Fruit fly (Drosophila melanogaster) whole organism, embryonic: Measurements from ENCODE around the gene Atx2.
A peak's percentile ranks its signal among the peaks of the same experiment; 100 is the strongest.

Source experiments
- Adf1 ChIP-seq: fragments of 200-800 bp; sonication (Bioruptor generic); IDR thresholded peaks from 2 replicates; pipeline ENCODE4 v1.3.6; 2022; ENCODE audit warnings: missing biosample characterization, missing genetic modification characterization
- Awh ChIP-seq: fragments of 200-800 bp; sonication (Bioruptor generic); IDR thresholded peaks from 2 replicates; pipeline ENCODE4, ENCODE4 v1.3.6; 2022; ENCODE audit warnings: missing biosample characterization, missing genetic modification characterization
- CG10147 ChIP-seq: fragments of 200-800 bp; sonication (Bioruptor generic); optimal IDR thresholded peaks from 2 replicates; lab custom pipeline; 2019; ENCODE audit warnings: missing biosample characterization, mild to moderate bottlenecking, missing genetic modification characterization, moderate library complexity
- CG10267 ChIP-seq: fragments of 200-800 bp; sonication (Bioruptor generic); optimal IDR thresholded peaks from 2 replicates; lab custom pipeline; 2018; ENCODE audit warnings: missing biosample characterization, mild to moderate bottlenecking, missing genetic modification characterization, moderate library complexity
- CG11560 ChIP-seq: fragments of 200-800 bp; sonication (Bioruptor generic); IDR thresholded peaks from 3 replicates; pipeline ENCODE4 v1.3.6; 2022; ENCODE audit warnings: missing biosample characterization, missing genetic modification characterization
- CG11696 ChIP-seq: fragments of 200-800 bp; sonication (Bioruptor generic); IDR thresholded peaks from 2 replicates; pipeline ENCODE4 v1.3.6; 2022; ENCODE audit warnings: missing biosample characterization, missing genetic modification characterization
- CG12236 ChIP-seq: fragments of 200-800 bp; sonication (Bioruptor generic); optimal IDR thresholded peaks from 2 replicates; lab custom pipeline; 2016; ENCODE audit warnings: missing biosample characterization, missing genetic modification characterization
- CG13287 ChIP-seq: fragments of 200-800 bp; sonication (Bioruptor generic); IDR thresholded peaks from 2 replicates; pipeline ENCODE4 v1.3.6; 2022; ENCODE audit warnings: missing biosample characterization, missing genetic modification characterization; ENCODE audit not compliant: partially characterized antibody
- CG13296 ChIP-seq: fragments of 200-800 bp; sonication (Bioruptor generic); optimal IDR thresholded peaks from 3 replicates; lab custom pipeline; 2018; ENCODE audit warnings: missing biosample characterization, mild to moderate bottlenecking, missing genetic modification characterization
- CG13424 ChIP-seq: fragments of 200-800 bp; sonication (Bioruptor generic); optimal IDR thresholded peaks from 2 replicates; lab custom pipeline; 2019; ENCODE audit warnings: missing biosample characterization, mild to moderate bottlenecking, missing genetic modification characterization, moderate library complexity
- CG13894 ChIP-seq: fragments of 200-800 bp; sonication (Bioruptor generic); optimal IDR thresholded peaks from 3 replicates; lab custom pipeline; 2018; ENCODE audit warnings: missing biosample characterization, mild to moderate bottlenecking, missing genetic modification characterization, moderate library complexity
- CG2199 ChIP-seq: fragments of 200-800 bp; sonication (Bioruptor generic); IDR thresholded peaks from 3 replicates; pipeline ENCODE4 v1.3.6; 2022; ENCODE audit warnings: missing biosample characterization, missing genetic modification characterization
- CG2712 ChIP-seq: fragments of 200-800 bp; optimal IDR thresholded peaks from 3 replicates; lab custom pipeline; 2019; ENCODE audit warnings: missing biosample characterization, mild to moderate bottlenecking, missing genetic modification characterization, moderate library complexity
- CG30020 ChIP-seq: fragments of 200-800 bp; optimal IDR thresholded peaks from 2 replicates; lab custom pipeline; 2019; ENCODE audit warnings: missing biosample characterization, mild to moderate bottlenecking, missing genetic modification characterization, moderate library complexity
- CG3163 ChIP-seq: fragments of 200-800 bp; sonication (Bioruptor generic); optimal IDR thresholded peaks from 3 replicates; lab custom pipeline; 2016; ENCODE audit warnings: missing biosample characterization, missing genetic modification characterization
- CG3281 ChIP-seq: fragments of 200-800 bp; sonication (Bioruptor generic); optimal IDR thresholded peaks from 3 replicates; lab custom pipeline; 2017; ENCODE audit warnings: missing biosample characterization, mild to moderate bottlenecking, missing genetic modification characterization
- CG34224 ChIP-seq: fragments of 200-800 bp; sonication (Bioruptor generic); IDR thresholded peaks from 3 replicates; pipeline ENCODE4 v1.3.6; 2022; ENCODE audit warnings: missing biosample characterization, missing genetic modification characterization; ENCODE audit not compliant: partially characterized antibody
- CG4617 ChIP-seq: fragments of 200-800 bp; sonication (Bioruptor generic); optimal IDR thresholded peaks from 3 replicates; lab custom pipeline; 2016; ENCODE audit warnings: missing biosample characterization, missing genetic modification characterization, borderline replicate concordance
- CG6683 ChIP-seq: fragments of 200-800 bp; sonication (Bioruptor generic); optimal IDR thresholded peaks from 2 replicates; lab custom pipeline; 2017; ENCODE audit warnings: missing biosample characterization, mild to moderate bottlenecking, missing genetic modification characterization, missing genetic modification reagents
- CG7786 ChIP-seq: fragments of 200-800 bp; sonication (Bioruptor generic); optimal IDR thresholded peaks from 2 replicates; lab custom pipeline; 2016; ENCODE audit warnings: missing biosample characterization, missing genetic modification characterization
- CG7963 ChIP-seq: fragments of 200-800 bp; sonication (Bioruptor generic); IDR thresholded peaks from 3 replicates; pipeline ENCODE4 v1.3.6; 2022; ENCODE audit warnings: missing biosample characterization, missing genetic modification characterization; ENCODE audit not compliant: partially characterized antibody
- CG9797 ChIP-seq: fragments of 200-800 bp; sonication (Bioruptor generic); optimal IDR thresholded peaks from 3 replicates; lab custom pipeline; 2018; ENCODE audit warnings: missing biosample characterization, mild to moderate bottlenecking, missing genetic modification characterization
- Dip3 ChIP-seq: fragments of 200-800 bp; sonication (Bioruptor generic); optimal IDR thresholded peaks from 3 replicates; lab custom pipeline; 2016; ENCODE audit warnings: missing biosample characterization, missing genetic modification characterization
- Dp ChIP-seq: fragments of 200-800 bp; sonication (Bioruptor generic); optimal IDR thresholded peaks from 2 replicates; lab custom pipeline; 2018; ENCODE audit warnings: missing biosample characterization, mild to moderate bottlenecking, missing genetic modification characterization, moderate library complexity
- E2f1 ChIP-seq: fragments of 200-800 bp; sonication (Bioruptor generic); IDR thresholded peaks from 2 replicates; pipeline ENCODE4 v1.3.6; 2022; ENCODE audit warnings: missing biosample characterization, missing genetic modification characterization
- HmgZ ChIP-seq: fragments of 200-800 bp; sonication (Bioruptor generic); optimal IDR thresholded peaks from 2 replicates; lab custom pipeline; 2018; ENCODE audit warnings: missing biosample characterization, mild to moderate bottlenecking, missing genetic modification characterization
- Hsf ChIP-seq: fragments of 200-800 bp; sonication (Bioruptor generic); optimal IDR thresholded peaks from 3 replicates; lab custom pipeline; 2016; ENCODE audit warnings: missing biosample characterization, missing genetic modification characterization
- Max ChIP-seq: fragments of 200-800 bp; sonication (Bioruptor generic); optimal IDR thresholded peaks from 2 replicates; lab custom pipeline; 2016; ENCODE audit warnings: missing biosample characterization, mild to moderate bottlenecking, missing genetic modification characterization
- Myb ChIP-seq: fragments of 200-800 bp; sonication (Bioruptor generic); optimal IDR thresholded peaks from 2 replicates; lab custom pipeline; 2016; ENCODE audit warnings: missing biosample characterization, missing genetic modification characterization
- Taf1 ChIP-seq: fragments of 200-800 bp; sonication (Bioruptor generic); IDR thresholded peaks from 2 replicates; pipeline ENCODE4 v1.3.6; 2022; ENCODE audit warnings: missing biosample characterization, missing genetic modification characterization
- ash1 ChIP-seq: fragments of 200-800 bp; sonication (Bioruptor generic); optimal IDR thresholded peaks from 2 replicates; lab custom pipeline; 2018; ENCODE audit warnings: missing biosample characterization, mild to moderate bottlenecking, missing genetic modification characterization
- crol ChIP-seq: fragments of 200-800 bp; sonication (Bioruptor generic); IDR thresholded peaks from 2 replicates; pipeline ENCODE4 v1.3.6; 2022; ENCODE audit warnings: missing biosample characterization, missing genetic modification characterization
- esg ChIP-seq: fragments of 200-800 bp; sonication (Bioruptor generic); conservative IDR thresholded peaks from 2 replicates; pipeline ENCODE4 v1.3.6; 2022; ENCODE audit warnings: missing biosample characterization, missing genetic modification characterization
- eyg ChIP-seq: fragments of 200-800 bp; sonication (Bioruptor generic); optimal IDR thresholded peaks from 3 replicates; lab custom pipeline; 2016; ENCODE audit warnings: missing biosample characterization, missing genetic modification characterization
- grau ChIP-seq: fragments of 200-800 bp; optimal IDR thresholded peaks from 3 replicates; lab custom pipeline; 2019; ENCODE audit warnings: missing biosample characterization, mild to moderate bottlenecking, missing genetic modification characterization, moderate library complexity
- jumu ChIP-seq: fragments of 200-800 bp; sonication (Bioruptor generic); optimal IDR thresholded peaks from 3 replicates; lab custom pipeline; 2016; ENCODE audit warnings: missing biosample characterization, missing genetic modification characterization
- knrl ChIP-seq: fragments of 200-800 bp; sonication (Bioruptor generic); IDR thresholded peaks from 3 replicates; pipeline ENCODE4 v1.3.6; 2022; ENCODE audit warnings: missing biosample characterization, missing genetic modification characterization; ENCODE audit not compliant: partially characterized antibody
- nmo ChIP-seq: fragments of 200-800 bp; sonication (Bioruptor generic); optimal IDR thresholded peaks from 2 replicates; lab custom pipeline; 2018; ENCODE audit warnings: missing biosample characterization, mild to moderate bottlenecking, missing genetic modification characterization, moderate library complexity
- otp ChIP-seq: fragments of 200-800 bp; sonication (Bioruptor generic); IDR thresholded peaks from 3 replicates; pipeline ENCODE4, ENCODE4 v1.3.6; 2022; ENCODE audit warnings: missing biosample characterization, missing genetic modification characterization
- pb ChIP-seq: fragments of 200-800 bp; sonication (Bioruptor generic); optimal IDR thresholded peaks from 3 replicates; lab custom pipeline; 2016; ENCODE audit warnings: missing biosample characterization, missing genetic modification characterization
- prd ChIP-seq, 3 experiments: fragments of >200 bp in 2 of 3; fragments of 200-800 bp in 1 of 3; sonication (Bioruptor generic) in 1 of 3; optimal IDR thresholded peaks in 2 of 3; IDR thresholded peaks in 1 of 3; 2 replicates in 2 of 3; 3 replicates in 1 of 3; pipeline versions ENCODE4 v1.3.6 to Lab custom; 2017 to 2022; ENCODE audit warnings: missing biosample characterization in 1 of 3, missing genetic modification characterization in 1 of 3
- ranshi ChIP-seq: fragments of 200-800 bp; sonication (Bioruptor generic); IDR thresholded peaks from 2 replicates; pipeline ENCODE4 v1.3.6; 2022; ENCODE audit warnings: missing biosample characterization, missing genetic modification characterization
- salm ChIP-seq: fragments of 200-800 bp; sonication (Bioruptor generic); optimal IDR thresholded peaks from 2 replicates; lab custom pipeline; 2018; ENCODE audit warnings: missing biosample characterization, mild to moderate bottlenecking, missing genetic modification characterization
- scrt ChIP-seq: fragments of 200-800 bp; sonication (Bioruptor generic); optimal IDR thresholded peaks from 2 replicates; lab custom pipeline; 2018; ENCODE audit warnings: missing biosample characterization, mild to moderate bottlenecking, missing genetic modification characterization, moderate library complexity
- slp2 ChIP-seq: fragments of 200-800 bp; sonication (Bioruptor generic); optimal IDR thresholded peaks from 2 replicates; lab custom pipeline; 2016; ENCODE audit warnings: missing biosample characterization, missing genetic modification characterization
- sob ChIP-seq: fragments of 200-800 bp; sonication (Bioruptor generic); IDR thresholded peaks from 2 replicates; pipeline ENCODE4 v1.3.6; 2022; ENCODE audit warnings: missing biosample characterization, missing genetic modification characterization
- stwl ChIP-seq: fragments of 200-800 bp; sonication (Bioruptor generic); optimal IDR thresholded peaks from 3 replicates; lab custom pipeline; 2018; ENCODE audit warnings: missing biosample characterization, mild to moderate bottlenecking, missing genetic modification characterization, moderate library complexity
- wdn ChIP-seq: fragments of 200-800 bp; sonication (Bioruptor generic); IDR thresholded peaks from 2 replicates; pipeline ENCODE4 v1.3.6; 2022; ENCODE audit warnings: missing biosample characterization, missing genetic modification characterization
- z ChIP-seq: fragments of 200-800 bp; sonication (Bioruptor generic); IDR thresholded peaks from 3 replicates; pipeline ENCODE4 v1.3.6; 2022; ENCODE audit warnings: missing biosample characterization, missing genetic modification characterization
- zen2 ChIP-seq: fragments of 200-800 bp; sonication (Bioruptor generic); IDR thresholded peaks from 3 replicates; pipeline ENCODE4 v1.3.6; 2022; ENCODE audit warnings: missing biosample characterization, missing genetic modification characterization; ENCODE audit not compliant: partially characterized antibody

The Atx2 gene

dm6 chr3R:15371833-15372232 is 36.4 kb upstream of the Atx2 start, which contains the start of the genes Ccm3 and CG6136 (continued):
- TF ChIP-seq otp (no peak), nmo (peak; percentile 43), jumu (GFP tag; lab: Kevin White, UChicago) (peak; percentile 2), crol (GFP tag; lab: Robert Waterston, UW) (no peak), sob (peak; percentile 84), ash1 (GFP tag; lab: Kevin White, UChicago) (no peak), stwl (tag; lab: Kevin White, UChicago) (peak; percentile 80), CG6683 (peak; percentile 26), Adf1 (peak; percentile 41; the same call in 1 of the 2 replicates), Dip3 (GFP tag; lab: Kevin White, UChicago) (peak; percentile 36), CG13287 (GFP tag; lab: Robert Waterston, UW) (peak; percentile 95), CG10147 (GFP tag; lab: Kevin White, UChicago) (peak; percentile 48), Awh (GFP tag; lab: Robert Waterston, UW) (no peak), wdn (GFP tag; lab: Robert Waterston, UW) (no peak; the same call in 1 of the 2 replicates), CG7786 (GFP tag; lab: Kevin White, UChicago) (peak; percentile 62), z (no peak), Myb (peak; percentile 64), CG12236 (GFP tag; lab: Kevin White, UChicago) (no peak), slp2 (GFP tag; lab: Kevin White, UChicago) (no peak), prd (optimal IDR thresholded peaks at IDR 0.05; lab: Kevin White, UChicago) (no peak), prd (GFP tag; IDR thresholded peaks at IDR 0.05; lab: Robert Waterston, UW) (peak; percentile 52; the same call in 1 of the 3 replicates), CG11560 (tag; lab: Robert Waterston, UW) (no peak), ranshi (peak; percentile 11; the same call in 1 of the 2 replicates), CG2712 (tag; lab: Kevin White, UChicago) (peak; percentile 27), CG3281 (peak; percentile 35), CG13296 (GFP tag; lab: Kevin White, UChicago) (peak; percentile 39), Hsf (peak; percentile 35), esg (GFP tag; lab: Robert Waterston, UW) (no peak), HmgZ (tag; lab: Kevin White, UChicago) (peak; percentile 82), CG13424 (tag; lab: Kevin White, UChicago) (peak; percentile 3), CG2199 (GFP tag; lab: Robert Waterston, UW) (no peak), E2f1 (GFP tag; lab: Robert Waterston, UW) (peak; percentile 56; the same call in 1 of the 2 replicates), scrt (GFP tag; lab: Kevin White, UChicago) (no peak), CG10267 (tag; lab: Kevin White, UChicago) (peak; percentile 99), CG34224 (GFP tag; lab: Robert Waterston, UW) (peak; percentile 92), CG30020 (tag; lab: Kevin White, UChicago) (peak; percentile 19), CG4617 (GFP tag; lab: Kevin White, UChicago) (peak; percentile 88), CG9797 (GFP tag; lab: Kevin White, UChicago) (peak; percentile 26), pb (GFP tag; lab: Kevin White, UChicago) (peak; percentile 23), Dp (GFP tag; lab: Kevin White, UChicago) (peak; percentile 52), knrl (peak; percentile 89), salm (tag; lab: Kevin White, UChicago) (no peak), grau (peak; percentile 54), CG11696 (GFP tag; lab: Robert Waterston, UW) (no peak), eyg (GFP tag; lab: Kevin White, UChicago) (peak; percentile 31), CG3163 (peak; percentile 49), CG13894 (tag; lab: Kevin White, UChicago) (peak; percentile 45), CG7963 (GFP tag; lab: Robert Waterston, UW) (peak; percentile 83), Taf1 (GFP tag; lab: Robert Waterston, UW) (0 out of 2 replicates have a peak, but pooled peaks have one; percentile 8), zen2 (GFP tag; lab: Robert Waterston, UW) (peak; percentile 93), Max (GFP tag; lab: Kevin White, UChicago) (peak; percentile 59)
